Worm (Caenorhabditis elegans): ENCODE measurements around the gene K10C8.4.

The K10C8.4 gene

DNA sequence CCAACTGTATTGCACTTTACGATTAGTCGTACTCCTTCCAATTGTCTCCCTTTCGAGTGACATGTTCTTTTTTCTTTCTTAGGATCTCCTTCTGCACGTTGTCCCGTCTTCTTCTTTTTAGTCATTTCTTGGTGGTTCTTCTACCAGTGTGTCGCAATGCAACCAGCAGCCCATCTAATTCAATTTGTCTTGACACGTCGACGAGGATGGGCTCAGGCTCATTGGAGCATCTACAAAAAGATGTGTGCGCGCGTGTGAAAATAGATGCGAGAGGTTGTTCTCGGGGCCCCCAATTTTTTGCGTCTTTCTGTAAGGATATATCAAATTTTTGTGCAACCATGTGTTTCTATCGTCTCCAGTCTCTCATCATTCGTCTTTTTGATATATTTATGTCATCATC, 5.5 kb downstream of the K10C8.4 start:
- no peak for TF ChIP-seq tab-1 (GFP tag; IDR thresholded peaks at IDR 0.05)
- TF ChIP-seq ztf-23 (GFP tag; IDR thresholded peaks at IDR 0.05) = no peak
- no peak for TF ChIP-seq cog-1 (tag; optimal IDR thresholded peaks at IDR 0.05)
- TF ChIP-seq ztf-29 (GFP tag; IDR thresholded peaks at IDR 0.05) = no peak
- TF ChIP-seq med-1 (GFP tag; optimal IDR thresholded peaks at IDR 0.05; ENCODE audit: insufficient read depth) = no peak
- no peak for TF ChIP-seq klf-2 (GFP tag; conservative IDR thresholded peaks at IDR 0.05)
- TF ChIP-seq flt-1 (GFP tag; IDR thresholded peaks at IDR 0.05) = no peak
- TF ChIP-seq ref-1 (GFP tag; conservative IDR thresholded peaks at IDR 0.05) = no peak
- no peak for TF ChIP-seq T22C8.4 (GFP tag; IDR thresholded peaks at IDR 0.05)

DNA sequence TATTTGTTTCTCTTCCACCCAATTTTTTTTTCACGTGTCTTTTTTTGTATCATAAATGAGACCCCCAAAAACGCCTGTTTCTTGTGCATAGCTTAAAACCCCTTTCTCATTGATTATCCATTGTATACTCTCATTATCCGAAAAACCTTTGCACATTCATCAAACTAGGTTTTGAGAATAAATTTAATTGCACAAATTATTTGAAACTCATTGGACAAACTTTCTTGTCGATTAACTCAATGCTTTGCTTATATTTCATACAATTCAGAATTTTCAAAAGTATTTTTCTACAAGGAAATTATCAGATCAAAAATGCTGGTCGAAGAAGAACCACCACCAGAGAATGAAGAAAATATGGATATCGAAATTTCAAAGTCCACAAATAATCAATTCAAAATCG, 8.0 kb downstream of the K10C8.4 start, which contains the start of gene R11D1.1:
Gene R11D1.1, plus strand, starts transcription at position 301 of the 400 bp plus-strand sequence.
- TF ChIP-seq med-1 (GFP tag; optimal IDR thresholded peaks at IDR 0.05; ENCODE audit: insufficient read depth) (no peak), cog-1 (tag; optimal IDR thresholded peaks at IDR 0.05) (no peak), ref-1 (GFP tag; conservative IDR thresholded peaks at IDR 0.05) (no peak), tab-1 (GFP tag; IDR thresholded peaks at IDR 0.05) (no peak), flt-1 (GFP tag; IDR thresholded peaks at IDR 0.05) (no peak), ztf-23 (GFP tag; IDR thresholded peaks at IDR 0.05) (no peak), ztf-29 (GFP tag; IDR thresholded peaks at IDR 0.05) (no peak), T22C8.4 (GFP tag; IDR thresholded peaks at IDR 0.05) (no peak), klf-2 (GFP tag; conservative IDR thresholded peaks at IDR 0.05) (no peak)

DNA sequence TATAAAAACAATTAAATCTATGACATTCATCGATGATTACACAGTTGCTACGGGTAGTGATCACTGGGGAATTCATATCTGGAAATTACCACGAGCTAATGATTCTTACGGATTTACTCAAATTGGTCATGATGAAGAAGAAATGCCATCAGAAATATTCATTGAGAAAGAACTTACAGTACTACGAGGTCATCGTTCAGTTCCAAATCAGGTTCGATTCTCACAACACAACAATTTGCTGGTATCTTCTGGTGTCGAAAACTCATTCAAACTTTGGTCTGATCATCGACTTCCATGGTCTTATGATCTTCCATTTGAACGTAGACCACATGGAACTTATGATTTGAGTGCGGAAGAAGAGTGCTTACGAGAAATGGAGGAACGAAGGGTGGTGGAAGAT, 10.4 kb downstream of the K10C8.4 start:
- TF ChIP-seq T22C8.4 (GFP tag; IDR thresholded peaks at IDR 0.05) (no peak), flt-1 (GFP tag; IDR thresholded peaks at IDR 0.05) (no peak), ref-1 (GFP tag; conservative IDR thresholded peaks at IDR 0.05) (no peak), ztf-29 (GFP tag; IDR thresholded peaks at IDR 0.05) (no peak), tab-1 (GFP tag; IDR thresholded peaks at IDR 0.05) (no peak), ztf-23 (GFP tag; IDR thresholded peaks at IDR 0.05) (no peak)

DNA sequence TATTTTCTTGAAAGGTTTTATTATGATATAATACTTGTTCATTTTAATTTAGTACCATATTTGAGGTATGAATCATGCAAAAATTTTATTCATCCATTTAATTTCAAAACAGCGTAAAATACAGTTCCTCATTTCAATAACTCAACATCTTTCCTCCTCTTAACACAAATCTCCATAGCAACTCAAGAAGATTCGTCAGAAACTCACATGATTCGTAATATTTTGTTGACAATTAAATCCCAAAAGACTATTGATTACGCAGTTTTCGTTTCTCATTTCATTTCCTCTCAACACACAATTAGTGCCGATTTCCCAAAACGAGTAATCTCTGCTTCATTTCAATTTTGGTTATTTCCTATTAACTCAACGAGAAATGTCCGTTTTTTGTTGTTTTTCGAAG, 12.2 kb downstream of the K10C8.4 start, which contains the start of gene R11D1.2:
Gene R11D1.2, plus strand, starts transcription at position 301 of the 400 bp plus-strand sequence.
- TF ChIP-seq med-1 (GFP tag; optimal IDR thresholded peaks at IDR 0.05; ENCODE audit: insufficient read depth) (no peak), flt-1 (GFP tag; IDR thresholded peaks at IDR 0.05) (no peak), T22C8.4 (GFP tag; IDR thresholded peaks at IDR 0.05) (no peak), klf-2 (GFP tag; conservative IDR thresholded peaks at IDR 0.05) (no peak), ztf-23 (GFP tag; IDR thresholded peaks at IDR 0.05) (no peak), tab-1 (GFP tag; IDR thresholded peaks at IDR 0.05) (no peak), ztf-29 (GFP tag; IDR thresholded peaks at IDR 0.05) (no peak), ref-1 (GFP tag; conservative IDR thresholded peaks at IDR 0.05) (no peak), cog-1 (tag; optimal IDR thresholded peaks at IDR 0.05) (no peak)

DNA sequence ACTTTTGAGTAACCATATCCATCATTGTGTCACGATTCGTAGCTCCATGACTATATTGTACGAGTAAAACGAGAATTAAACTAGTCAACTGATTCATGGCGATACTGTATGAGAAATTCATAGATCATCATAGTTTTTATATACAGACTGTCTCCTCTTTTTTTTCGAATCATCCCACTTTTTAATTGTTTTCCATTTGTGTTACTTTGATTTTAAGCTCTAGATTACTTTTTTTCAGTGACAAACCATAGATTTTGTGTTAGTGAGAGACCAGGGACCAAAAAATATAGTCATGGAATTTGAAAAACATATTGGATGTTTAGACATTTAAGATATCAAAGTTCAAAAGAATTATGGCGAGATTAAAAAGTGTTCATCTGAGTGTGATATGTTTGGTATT, 15.9 kb downstream of the K10C8.4 start, which contains the start of gene R11D1.3:
Gene R11D1.3, minus strand, starts transcription at position 101 of the 400 bp plus-strand sequence.
- TF ChIP-seq cog-1 (tag; optimal IDR thresholded peaks at IDR 0.05) (no peak), ztf-29 (GFP tag; IDR thresholded peaks at IDR 0.05) (no peak), T22C8.4 (GFP tag; IDR thresholded peaks at IDR 0.05) (no peak), klf-2 (GFP tag; conservative IDR thresholded peaks at IDR 0.05) (no peak), flt-1 (GFP tag; IDR thresholded peaks at IDR 0.05) (no peak), tab-1 (GFP tag; IDR thresholded peaks at IDR 0.05) (no peak), ref-1 (GFP tag; conservative IDR thresholded peaks at IDR 0.05) (no peak), med-1 (GFP tag; optimal IDR thresholded peaks at IDR 0.05; ENCODE audit: insufficient read depth) (no peak), ztf-23 (GFP tag; IDR thresholded peaks at IDR 0.05) (no peak)

DNA sequence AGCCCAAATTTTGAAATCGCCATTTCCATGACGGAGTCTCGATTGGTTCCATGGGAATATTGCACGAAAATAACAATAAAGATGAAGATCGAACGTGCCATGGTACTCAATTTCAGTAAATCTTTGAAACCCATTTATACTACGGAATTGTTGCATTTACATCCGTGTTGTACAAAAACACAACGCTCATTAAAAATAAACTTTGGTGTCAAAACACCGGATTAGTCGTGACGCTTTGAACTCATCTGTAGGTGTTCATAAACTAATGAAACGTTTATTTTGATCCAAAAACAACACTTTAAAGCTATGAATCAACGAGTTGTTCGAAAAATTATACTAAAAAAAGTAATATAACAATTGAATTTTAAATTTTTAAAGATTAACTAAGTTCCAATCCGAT, 18.1 kb downstream of the K10C8.4 start, which contains the start of gene R11D1.4:
Gene R11D1.4, minus strand, starts transcription at position 101 of the 400 bp plus-strand sequence.
- TF ChIP-seq cog-1 (tag; optimal IDR thresholded peaks at IDR 0.05) (no peak), ztf-23 (GFP tag; IDR thresholded peaks at IDR 0.05) (no peak), med-1 (GFP tag; optimal IDR thresholded peaks at IDR 0.05; ENCODE audit: insufficient read depth) (no peak), T22C8.4 (GFP tag; IDR thresholded peaks at IDR 0.05) (no peak), tab-1 (GFP tag; IDR thresholded peaks at IDR 0.05) (no peak), ztf-29 (GFP tag; IDR thresholded peaks at IDR 0.05) (no peak), ref-1 (GFP tag; conservative IDR thresholded peaks at IDR 0.05) (no peak), klf-2 (GFP tag; conservative IDR thresholded peaks at IDR 0.05) (no peak), flt-1 (GFP tag; IDR thresholded peaks at IDR 0.05) (no peak)

DNA sequence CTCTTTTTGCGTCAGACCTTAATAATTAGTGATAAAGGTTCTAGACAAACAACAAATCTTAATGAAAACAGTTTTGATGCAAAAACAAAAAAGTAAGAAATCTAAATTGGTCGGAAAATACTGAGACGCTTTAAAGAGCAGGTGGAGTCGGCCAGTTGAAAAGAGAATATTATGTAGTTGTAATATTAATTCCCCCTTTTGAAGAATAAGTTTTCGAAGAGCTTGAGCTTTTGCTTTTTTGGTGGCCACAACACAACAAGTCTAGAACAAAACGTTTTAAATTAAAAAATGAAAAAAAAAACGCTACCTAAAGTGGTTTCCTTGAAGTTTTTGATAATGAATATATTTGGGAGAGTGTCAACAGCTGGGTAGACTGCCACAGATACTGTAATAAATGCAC, 20.4 kb downstream of the K10C8.4 start, which contains the start of gene str-178:
Gene str-178, minus strand, starts transcription at position 101 of the 400 bp plus-strand sequence.
- TF ChIP-seq ztf-23 (GFP tag; IDR thresholded peaks at IDR 0.05) = no peak
- no peak for TF ChIP-seq T22C8.4 (GFP tag; IDR thresholded peaks at IDR 0.05)
- TF ChIP-seq tab-1 (GFP tag; IDR thresholded peaks at IDR 0.05) = no peak
- TF ChIP-seq cog-1 (tag; optimal IDR thresholded peaks at IDR 0.05) = no peak

DNA sequence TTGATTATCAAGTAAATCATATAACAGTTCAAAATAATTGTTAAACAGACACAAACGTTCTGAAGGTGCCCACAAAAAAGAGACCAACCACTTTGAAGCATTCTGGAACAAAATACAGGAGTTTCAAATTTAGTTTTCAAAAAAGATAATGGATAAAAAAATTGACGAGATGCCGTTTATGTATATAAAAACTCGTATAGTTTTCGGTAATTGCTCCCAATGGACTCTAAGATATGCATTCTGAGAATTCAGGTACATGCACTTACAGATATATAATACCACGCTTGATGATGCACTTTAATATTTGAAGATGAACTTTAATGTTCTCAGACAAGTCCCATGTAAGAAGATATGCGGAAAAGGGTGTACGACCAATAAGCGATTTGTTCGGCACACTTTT, 22.6 kb downstream of the K10C8.4 start, which contains the start of gene str-181:
Gene str-181, minus strand, starts transcription at position 101 of the 400 bp plus-strand sequence.
- TF ChIP-seq tab-1 (GFP tag; IDR thresholded peaks at IDR 0.05) (no peak), klf-2 (GFP tag; conservative IDR thresholded peaks at IDR 0.05) (no peak), med-1 (GFP tag; optimal IDR thresholded peaks at IDR 0.05; ENCODE audit: insufficient read depth) (no peak), flt-1 (GFP tag; IDR thresholded peaks at IDR 0.05) (no peak), cog-1 (tag; optimal IDR thresholded peaks at IDR 0.05) (no peak)

DNA sequence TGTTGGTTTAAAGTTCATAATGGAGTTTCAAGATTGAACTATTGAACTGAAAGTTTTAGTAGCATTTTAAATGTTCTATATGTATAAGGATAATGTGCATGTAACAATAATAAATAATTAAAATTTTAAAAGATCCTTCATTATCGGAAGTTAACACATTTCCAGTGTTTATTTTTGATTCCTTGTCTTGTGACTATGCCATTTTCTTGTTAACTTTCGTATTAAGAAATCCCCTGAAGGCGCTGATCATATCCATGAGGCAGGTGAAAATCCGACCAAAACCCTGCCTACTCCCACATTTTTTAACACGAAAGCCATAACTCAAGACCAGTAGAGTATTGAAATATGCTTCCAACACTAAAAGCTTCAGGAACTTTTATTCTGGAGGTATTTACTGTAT, 23.6 kb downstream of the K10C8.4 start, which contains the start of gene R11D1.7:
Gene R11D1.7, plus strand, starts transcription at position 301 of the 400 bp plus-strand sequence.
- TF ChIP-seq med-1 (GFP tag; optimal IDR thresholded peaks at IDR 0.05; ENCODE audit: insufficient read depth) = no peak
- TF ChIP-seq flt-1 (GFP tag; IDR thresholded peaks at IDR 0.05) = no peak
- no peak for TF ChIP-seq ztf-29 (GFP tag; IDR thresholded peaks at IDR 0.05)
- no peak for TF ChIP-seq ztf-23 (GFP tag; IDR thresholded peaks at IDR 0.05)
- TF ChIP-seq cog-1 (tag; optimal IDR thresholded peaks at IDR 0.05) = no peak
- no peak for TF ChIP-seq tab-1 (GFP tag; IDR thresholded peaks at IDR 0.05)
- no peak for TF ChIP-seq ref-1 (GFP tag; conservative IDR thresholded peaks at IDR 0.05)
- no peak for TF ChIP-seq klf-2 (GFP tag; conservative IDR thresholded peaks at IDR 0.05)
- no peak for TF ChIP-seq T22C8.4 (GFP tag; IDR thresholded peaks at IDR 0.05)

DNA sequence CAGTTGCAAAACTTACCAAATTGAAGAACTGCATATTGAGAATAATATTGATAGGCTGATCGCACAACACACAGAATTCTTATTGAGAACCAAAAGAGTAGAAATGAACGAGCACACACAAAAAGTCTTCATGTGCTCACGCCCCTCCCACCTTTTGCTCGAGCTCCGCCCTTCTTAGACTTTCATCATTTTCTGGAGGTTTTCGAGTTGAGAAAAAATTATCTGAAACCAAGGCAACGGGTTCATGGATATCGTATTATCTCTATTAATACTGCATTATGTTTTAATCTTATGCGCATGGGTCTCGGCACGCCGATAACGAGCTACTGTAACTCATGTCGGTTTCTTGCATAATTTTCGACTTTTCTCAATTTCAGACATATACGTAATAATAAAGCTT, 29.8 kb downstream of the K10C8.4 start, which contains the start of gene R11D1.12:
Gene R11D1.12, minus strand, starts transcription at position 101 of the 400 bp plus-strand sequence.
- TF ChIP-seq ref-1 (GFP tag; conservative IDR thresholded peaks at IDR 0.05) (no peak), cog-1 (tag; optimal IDR thresholded peaks at IDR 0.05) (no peak), T22C8.4 (GFP tag; IDR thresholded peaks at IDR 0.05) (no peak), flt-1 (GFP tag; IDR thresholded peaks at IDR 0.05) (no peak), tab-1 (GFP tag; IDR thresholded peaks at IDR 0.05) (no peak), med-1 (GFP tag; optimal IDR thresholded peaks at IDR 0.05; ENCODE audit: insufficient read depth) (no peak), ztf-29 (GFP tag; IDR thresholded peaks at IDR 0.05) (no peak), ztf-23 (GFP tag; IDR thresholded peaks at IDR 0.05) (no peak), klf-2 (GFP tag; conservative IDR thresholded peaks at IDR 0.05) (no peak)

All from whole organism, midembryonic.